Fruit fly (Drosophila melanogaster) whole organism, pupa: ENCODE data around the gene Ets65A.

Experiments
- CG13204 ChIP-seq: fragments of 200-800 bp; sonication (Bioruptor generic); optimal IDR thresholded peaks from 2 replicates; lab custom pipeline; 2018; ENCODE audit warnings: missing biosample characterization, mild to moderate bottlenecking, missing genetic modification characterization, moderate library complexity
- CG17806 ChIP-seq: fragments of 200-800 bp; sonication (Bioruptor generic); optimal IDR thresholded peaks from 2 replicates; lab custom pipeline; 2018; ENCODE audit warnings: missing biosample characterization, mild to moderate bottlenecking, missing genetic modification characterization, moderate library complexity
- CG32121 ChIP-seq: fragments of 200-800 bp; sonication (Bioruptor generic); IDR thresholded peaks from 2 replicates; pipeline ENCODE4 v1.3.6; 2022; ENCODE audit warnings: missing biosample characterization, missing genetic modification characterization
- EcR ChIP-seq: fragments of 200-800 bp; sonication (Bioruptor generic); optimal IDR thresholded peaks from 3 replicates; lab custom pipeline; 2019; ENCODE audit warnings: missing biosample characterization, missing genetic modification characterization, mild to moderate bottlenecking, moderate library complexity, missing genetic modification reagents
- gl ChIP-seq: fragments of 200-800 bp; sonication (Bioruptor generic); optimal IDR thresholded peaks from 2 replicates; lab custom pipeline; 2018; ENCODE audit warnings: missing biosample characterization, mild to moderate bottlenecking, missing genetic modification characterization

- TF ChIP-seq CG17806 (peak; percentile 94), CG13204 (GFP tag; lab: Kevin White, UChicago) (no peak), CG32121 (GFP tag; lab: Robert Waterston, UW) (peak; percentile 86), EcR (GFP tag; lab: Kevin White, UChicago) (no peak), gl (tag; lab: Kevin White, UChicago) (peak; percentile 37)
Observed at dm6 chr3L:6094697-6095096, 2.7 kb upstream of the Ets65A start, which contains the start of the genes CG10467 and loj.
